Fruit fly (Drosophila melanogaster) whole organism, embryonic: ENCODE data around the gene CG34034.

ENCODE experiments used
- Bteb2 ChIP-seq: fragments of 200-800 bp; sonication (Bioruptor generic); optimal IDR thresholded peaks from 2 replicates; lab custom pipeline; 2016; ENCODE audit warnings: missing biosample characterization, missing genetic modification characterization
- CG11456 ChIP-seq: fragments of 200-800 bp; sonication (Bioruptor generic); IDR thresholded peaks from 3 replicates; pipeline ENCODE4 v1.3.6; 2022; ENCODE audit warnings: missing biosample characterization, missing genetic modification characterization
- CG12104 ChIP-seq: fragments of 200-800 bp; sonication (Bioruptor generic); optimal IDR thresholded peaks from 3 replicates; lab custom pipeline; 2016; ENCODE audit warnings: missing biosample characterization, missing genetic modification characterization
- CG12942 ChIP-seq: fragments of 200-800 bp; sonication (Bioruptor generic); optimal IDR thresholded peaks from 3 replicates; lab custom pipeline; 2016; ENCODE audit warnings: missing biosample characterization, missing genetic modification characterization
- CG13424 ChIP-seq: fragments of 200-800 bp; sonication (Bioruptor generic); optimal IDR thresholded peaks from 2 replicates; lab custom pipeline; 2019; ENCODE audit warnings: missing biosample characterization, mild to moderate bottlenecking, missing genetic modification characterization, moderate library complexity
- CG13624 ChIP-seq: fragments of 200-800 bp; sonication (Bioruptor generic); optimal IDR thresholded peaks from 2 replicates; lab custom pipeline; 2016; ENCODE audit warnings: missing biosample characterization, missing genetic modification characterization
- CG15011 ChIP-seq: fragments of 200-800 bp; sonication (Bioruptor generic); optimal IDR thresholded peaks from 3 replicates; lab custom pipeline; 2018; ENCODE audit warnings: missing biosample characterization, mild to moderate bottlenecking, missing genetic modification characterization
- CG17361 ChIP-seq: fragments of 200-800 bp; sonication (Bioruptor generic); IDR thresholded peaks from 3 replicates; pipeline ENCODE4 v1.3.6; 2022; ENCODE audit warnings: missing biosample characterization, missing genetic modification characterization
- CG17912 ChIP-seq: fragments of 200-800 bp; sonication (Bioruptor generic); optimal IDR thresholded peaks from 2 replicates; lab custom pipeline; 2018; ENCODE audit warnings: missing biosample characterization, mild to moderate bottlenecking, missing genetic modification characterization
- CG1792 ChIP-seq: fragments of 200-800 bp; sonication (Bioruptor generic); optimal IDR thresholded peaks from 2 replicates; lab custom pipeline; 2016; ENCODE audit warnings: missing biosample characterization, missing genetic modification characterization
- CG2202 ChIP-seq: fragments of 200-800 bp; sonication (Bioruptor generic); optimal IDR thresholded peaks from 2 replicates; lab custom pipeline; 2018; ENCODE audit warnings: missing biosample characterization, mild to moderate bottlenecking, missing genetic modification characterization
- CG2678 ChIP-seq: fragments of 200-800 bp; sonication (Bioruptor generic); optimal IDR thresholded peaks from 3 replicates; lab custom pipeline; 2019; ENCODE audit warnings: missing biosample characterization, mild to moderate bottlenecking, missing genetic modification characterization, moderate library complexity
- CG2875 ChIP-seq: fragments of 200-800 bp; sonication (Bioruptor generic); optimal IDR thresholded peaks from 2 replicates; lab custom pipeline; 2017; ENCODE audit warnings: missing biosample characterization, mild to moderate bottlenecking, missing genetic modification characterization, missing genetic modification reagents
- CG4424 ChIP-seq: fragments of 200-800 bp; sonication (Bioruptor generic); optimal IDR thresholded peaks from 3 replicates; lab custom pipeline; 2016; ENCODE audit warnings: missing biosample characterization, missing genetic modification characterization
- CG6791 ChIP-seq: fragments of 200-800 bp; sonication (Bioruptor generic); IDR thresholded peaks from 3 replicates; pipeline ENCODE4 v1.3.6; 2022; ENCODE audit warnings: missing biosample characterization, missing genetic modification characterization; ENCODE audit not compliant: partially characterized antibody
- CG6813 ChIP-seq: fragments of 200-800 bp; sonication (Bioruptor generic); optimal IDR thresholded peaks from 2 replicates; lab custom pipeline; 2017; ENCODE audit warnings: missing biosample characterization, missing genetic modification characterization, mild to moderate bottlenecking, moderate library complexity, missing genetic modification reagents
- CG8089 ChIP-seq: fragments of 200-800 bp; sonication (Bioruptor generic); optimal IDR thresholded peaks from 3 replicates; lab custom pipeline; 2016; ENCODE audit warnings: missing biosample characterization, missing genetic modification characterization
- CG8281 ChIP-seq: fragments of 200-800 bp; sonication (Bioruptor generic); optimal IDR thresholded peaks from 2 replicates; lab custom pipeline; 2018; ENCODE audit warnings: missing biosample characterization, mild to moderate bottlenecking, missing genetic modification characterization, moderate library complexity
- CG8359 ChIP-seq: fragments of 200-800 bp; sonication (Bioruptor generic); optimal IDR thresholded peaks from 2 replicates; lab custom pipeline; 2017; ENCODE audit warnings: missing biosample characterization, mild to moderate bottlenecking, missing genetic modification characterization, borderline replicate concordance
- CG9932 ChIP-seq: fragments of 200-800 bp; sonication (Bioruptor generic); IDR thresholded peaks from 2 replicates; pipeline ENCODE4 v1.3.6; 2022; ENCODE audit warnings: missing biosample characterization, missing genetic modification characterization
- D19A ChIP-seq: fragments of 200-800 bp; optimal IDR thresholded peaks from 3 replicates; lab custom pipeline; 2019; ENCODE audit warnings: missing biosample characterization, mild to moderate bottlenecking, missing genetic modification characterization, moderate library complexity
- Doc2 ChIP-seq: fragments of 200-800 bp; sonication (Bioruptor generic); IDR thresholded peaks from 2 replicates; pipeline ENCODE4 v1.3.6; 2022; ENCODE audit warnings: missing biosample characterization, missing genetic modification characterization
- E2f1 ChIP-seq: fragments of 200-800 bp; sonication (Bioruptor generic); IDR thresholded peaks from 2 replicates; pipeline ENCODE4 v1.3.6; 2022; ENCODE audit warnings: missing biosample characterization, missing genetic modification characterization
- Ets65A ChIP-seq: fragments of 200-800 bp; sonication (Bioruptor generic); peaks from one replicate; lab custom pipeline; 2016; ENCODE audit warnings: missing biosample characterization, missing genetic modification characterization
- Gug ChIP-seq: fragments of 200-800 bp; sonication (Bioruptor generic); IDR thresholded peaks from 4 replicates; pipeline ENCODE4 v1.3.6; 2022; ENCODE audit warnings: missing biosample characterization, missing genetic modification characterization
- H15 ChIP-seq: fragments of 200-800 bp; sonication (Bioruptor generic); IDR thresholded peaks from 3 replicates; pipeline ENCODE4 v1.3.6; 2022; ENCODE audit warnings: missing biosample characterization, missing genetic modification characterization
- HHEX ChIP-seq: fragments of 200-800 bp; sonication (Bioruptor generic); optimal IDR thresholded peaks from 3 replicates; lab custom pipeline; 2017; ENCODE audit warnings: missing biosample characterization, mild to moderate bottlenecking, missing genetic modification characterization, missing genetic modification reagents
- MBD-R2 ChIP-seq: fragments of 200-800 bp; sonication (Bioruptor generic); IDR thresholded peaks from 2 replicates; pipeline ENCODE4 v1.3.6; 2022; ENCODE audit warnings: missing biosample characterization, missing genetic modification characterization
- NFAT ChIP-seq: fragments of 200-800 bp; sonication (Bioruptor generic); IDR thresholded peaks from 2 replicates; pipeline ENCODE4 v1.3.6; 2022; ENCODE audit warnings: missing biosample characterization, missing genetic modification characterization
- Ravus ChIP-seq: fragments of 200-800 bp; sonication (Bioruptor generic); IDR thresholded peaks from 2 replicates; pipeline ENCODE4 v1.3.6; 2022; ENCODE audit warnings: missing biosample characterization, missing genetic modification characterization
- Sox100B ChIP-seq: fragments of 200-800 bp; sonication (Bioruptor generic); optimal IDR thresholded peaks from 3 replicates; lab custom pipeline; 2018; ENCODE audit warnings: missing biosample characterization, mild to moderate bottlenecking, missing genetic modification characterization
- Spps ChIP-seq: fragments of 200-800 bp; sonication (Bioruptor generic); optimal IDR thresholded peaks from 2 replicates; lab custom pipeline; 2018; ENCODE audit warnings: missing biosample characterization, mild to moderate bottlenecking, missing genetic modification characterization
- ara ChIP-seq: fragments of 200-800 bp; sonication (Bioruptor generic); IDR thresholded peaks from 2 replicates; pipeline ENCODE4 v1.3.6; 2022; ENCODE audit warnings: missing biosample characterization, missing genetic modification characterization
- chinmo ChIP-seq: fragments of 200-800 bp; sonication (Bioruptor generic); IDR thresholded peaks from 4 replicates; pipeline ENCODE4 v1.3.6; 2022; ENCODE audit warnings: missing biosample characterization, missing genetic modification characterization; ENCODE audit not compliant: partially characterized antibody
- disco-r ChIP-seq: fragments of 200-800 bp; sonication (Bioruptor generic); optimal IDR thresholded peaks from 2 replicates; lab custom pipeline; 2016; ENCODE audit warnings: missing biosample characterization, missing genetic modification characterization
- dpn ChIP-seq, 2 experiments: fragments of 200-800 bp; sonication (Bioruptor generic); optimal IDR thresholded peaks; 3 replicates each; lab custom pipeline; 2016; ENCODE audit warnings: missing biosample characterization in 2 of 2, missing genetic modification characterization in 2 of 2
- emc ChIP-seq: fragments of 200-800 bp; sonication (Bioruptor generic); optimal IDR thresholded peaks from 2 replicates; lab custom pipeline; 2016; ENCODE audit warnings: missing biosample characterization, missing genetic modification characterization
- fd102C ChIP-seq: fragments of 200-800 bp; sonication (Bioruptor generic); optimal IDR thresholded peaks from 2 replicates; lab custom pipeline; 2018; ENCODE audit warnings: missing biosample characterization, mild to moderate bottlenecking, missing genetic modification characterization, moderate library complexity
- gfzf ChIP-seq: fragments of 200-800 bp; sonication (Bioruptor generic); optimal IDR thresholded peaks from 2 replicates; lab custom pipeline; 2016; ENCODE audit warnings: missing biosample characterization, mild to moderate bottlenecking, missing genetic modification characterization, moderate library complexity
- kah ChIP-seq: fragments of 200-800 bp; sonication (Bioruptor generic); optimal IDR thresholded peaks from 2 replicates; lab custom pipeline; 2018; ENCODE audit warnings: missing biosample characterization, mild to moderate bottlenecking, missing genetic modification characterization
- lab ChIP-seq: fragments of 200-800 bp; sonication (Bioruptor generic); optimal IDR thresholded peaks from 3 replicates; lab custom pipeline; 2017; ENCODE audit warnings: missing biosample characterization, missing genetic modification characterization, mild to moderate bottlenecking, moderate library complexity, missing genetic modification reagents
- lbe ChIP-seq: fragments of 200-800 bp; sonication (Bioruptor generic); optimal IDR thresholded peaks from 2 replicates; lab custom pipeline; 2016; ENCODE audit warnings: missing biosample characterization, mild to moderate bottlenecking, missing genetic modification characterization
- otp ChIP-seq: fragments of 200-800 bp; sonication (Bioruptor generic); IDR thresholded peaks from 3 replicates; pipeline ENCODE4, ENCODE4 v1.3.6; 2022; ENCODE audit warnings: missing biosample characterization, missing genetic modification characterization
- prd ChIP-seq, 3 experiments: fragments of >200 bp in 2 of 3; fragments of 200-800 bp in 1 of 3; sonication (Bioruptor generic) in 1 of 3; optimal IDR thresholded peaks in 2 of 3; IDR thresholded peaks in 1 of 3; 2 replicates in 2 of 3; 3 replicates in 1 of 3; pipeline versions ENCODE4 v1.3.6 to Lab custom; 2017 to 2022; ENCODE audit warnings: missing biosample characterization in 1 of 3, missing genetic modification characterization in 1 of 3
- run ChIP-seq: fragments of 200-800 bp; sonication (Bioruptor generic); optimal IDR thresholded peaks from 3 replicates; lab custom pipeline; 2018; ENCODE audit warnings: missing biosample characterization, mild to moderate bottlenecking, missing genetic modification characterization
- sisA ChIP-seq: fragments of 200-800 bp; sonication (Bioruptor generic); IDR thresholded peaks from 2 replicates; pipeline ENCODE4 v1.3.6; 2022; ENCODE audit warnings: missing biosample characterization, missing genetic modification characterization
- stc ChIP-seq: fragments of 200-800 bp; sonication (Bioruptor generic); IDR thresholded peaks from 2 replicates; pipeline ENCODE4 v1.3.6; 2022; ENCODE audit warnings: missing biosample characterization, missing genetic modification characterization
- stwl ChIP-seq: fragments of 200-800 bp; sonication (Bioruptor generic); optimal IDR thresholded peaks from 3 replicates; lab custom pipeline; 2018; ENCODE audit warnings: missing biosample characterization, mild to moderate bottlenecking, missing genetic modification characterization, moderate library complexity
- tap ChIP-seq: fragments of 200-800 bp; optimal IDR thresholded peaks from 3 replicates; lab custom pipeline; 2019; ENCODE audit warnings: missing biosample characterization, mild to moderate bottlenecking, missing genetic modification characterization, moderate library complexity
- tll ChIP-seq, 2 experiments: fragments of 200-800 bp in 1 of 2; fragments of >200 bp in 1 of 2; sonication (Bioruptor generic) in 1 of 2; optimal IDR thresholded peaks; 2 replicates each; lab custom pipeline; 2017 to 2019; ENCODE audit warnings: missing biosample characterization in 2 of 2, missing genetic modification characterization in 2 of 2, mild to moderate bottlenecking in 1 of 2, moderate library complexity in 1 of 2
- zen ChIP-seq: fragments of 200-800 bp; sonication (Bioruptor generic); optimal IDR thresholded peaks from 3 replicates; lab custom pipeline; 2018; ENCODE audit warnings: missing biosample characterization, mild to moderate bottlenecking, missing genetic modification characterization, moderate library complexity

CG34034 gene

DNA sequence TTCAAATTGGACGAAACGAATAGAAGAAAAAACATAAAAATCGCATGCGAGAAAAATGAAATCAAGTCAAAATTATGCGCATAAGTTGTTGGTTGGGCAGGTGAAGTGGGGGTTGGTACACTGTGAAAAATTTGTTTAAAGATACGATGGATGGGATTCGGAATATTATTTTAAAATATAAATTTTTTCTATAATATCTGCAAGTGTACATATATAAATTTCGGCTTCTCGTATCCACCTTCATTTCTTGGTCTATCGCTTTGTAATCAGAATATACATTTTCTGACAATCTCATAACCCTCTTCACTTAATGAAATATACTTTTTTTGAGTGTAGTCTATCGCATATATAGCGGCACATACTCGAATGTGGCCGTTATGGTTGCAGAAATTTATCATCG, 35.6 kb downstream of the CG34034 start (continued):
- TF ChIP-seq otp (GFP tag; lab: Robert Waterston, UW), result no peak
- TF ChIP-seq CG17912 (GFP tag; lab: Kevin White, UChicago), result no peak
- no peak for TF ChIP-seq CG12104
- no peak for TF ChIP-seq tap (tag; lab: Kevin White, UChicago)
- no peak for TF ChIP-seq stc (GFP tag; lab: Robert Waterston, UW)
- TF ChIP-seq D19A (tag; lab: Kevin White, UChicago), result peak; percentile 6
- TF ChIP-seq Sox100B (GFP tag; lab: Kevin White, UChicago), result no peak
- no peak for TF ChIP-seq Bteb2
- no peak for TF ChIP-seq Gug (GFP tag; lab: Robert Waterston, UW)
- no peak for TF ChIP-seq Spps (tag; lab: Kevin White, UChicago)
- TF ChIP-seq emc (GFP tag; lab: Kevin White, UChicago), result no peak
- TF ChIP-seq CG13624, result no peak
- peak; percentile 38; the same call in 1 of the 2 replicates for TF ChIP-seq E2f1 (GFP tag; lab: Robert Waterston, UW)
- no peak for TF ChIP-seq CG11456 (GFP tag; lab: Robert Waterston, UW)
- no peak for TF ChIP-seq fd102C (GFP tag; lab: Kevin White, UChicago)
- TF ChIP-seq Doc2 (GFP tag; lab: Robert Waterston, UW), result no peak
- no peak for TF ChIP-seq Ets65A
- TF ChIP-seq CG13424 (tag; lab: Kevin White, UChicago), result peak; percentile 32
- 0 out of 3 replicates have a peak, but pooled peaks have one; percentile 25 for TF ChIP-seq CG17361 (GFP tag; lab: Robert Waterston, UW)
- TF ChIP-seq chinmo, result no peak
- no peak for TF ChIP-seq run (tag; lab: Kevin White, UChicago)
- no peak for TF ChIP-seq HHEX (GFP tag; lab: Kevin White, UChicago)
- no peak for TF ChIP-seq Ravus (GFP tag; lab: Robert Waterston, UW)
- TF ChIP-seq CG4424 (GFP tag; lab: Kevin White, UChicago), result peak; percentile 5
- TF ChIP-seq CG8359 (GFP tag; lab: Kevin White, UChicago), result no peak
- no peak for TF ChIP-seq kah (GFP tag; lab: Kevin White, UChicago)
- TF ChIP-seq CG2678 (tag; lab: Kevin White, UChicago), result peak; percentile 32
- no peak for TF ChIP-seq tll (GFP tag; optimal IDR thresholded peaks at IDR 0.05; lab: Kevin White, UChicago)
- no peak for TF ChIP-seq CG2875 (GFP tag; lab: Kevin White, UChicago)
- TF ChIP-seq zen (tag; lab: Kevin White, UChicago), result no peak
- no peak for TF ChIP-seq sisA
- no peak for TF ChIP-seq CG2202
- TF ChIP-seq CG1792 (GFP tag; lab: Kevin White, UChicago), result no peak
- no peak for TF ChIP-seq MBD-R2 (GFP tag; lab: Robert Waterston, UW)
- no peak for TF ChIP-seq prd (optimal IDR thresholded peaks at IDR 0.05; lab: Kevin White, UChicago)
- no peak; the same call in 2 of the 3 replicates for TF ChIP-seq prd (GFP tag; IDR thresholded peaks at IDR 0.05; lab: Robert Waterston, UW)
- peak in 1 of 2 experiments; percentile 6 for TF ChIP-seq dpn (GFP tag; optimal IDR thresholded peaks at IDR 0.05; lab: Kevin White, UChicago)
- no peak for TF ChIP-seq CG12942 (GFP tag; lab: Kevin White, UChicago)
- TF ChIP-seq CG9932 (GFP tag; lab: Robert Waterston, UW), result no peak
- TF ChIP-seq CG15011 (GFP tag; lab: Kevin White, UChicago), result no peak
- no peak for TF ChIP-seq NFAT
- no peak for TF ChIP-seq CG8281 (tag; lab: Kevin White, UChicago)
- TF ChIP-seq ara (GFP tag; lab: Robert Waterston, UW), result no peak
- TF ChIP-seq CG6813 (GFP tag; lab: Kevin White, UChicago), result no peak
- TF ChIP-seq lab (GFP tag; lab: Kevin White, UChicago), result peak; percentile 46
- no peak; the same call in 2 of the 3 replicates for TF ChIP-seq CG6791
- no peak for TF ChIP-seq H15 (GFP tag; lab: Robert Waterston, UW)
- TF ChIP-seq CG8089 (GFP tag; lab: Kevin White, UChicago), result no peak
- no peak for TF ChIP-seq disco-r (GFP tag; lab: Kevin White, UChicago)
- no peak for TF ChIP-seq stwl
- TF ChIP-seq lbe (GFP tag; lab: Kevin White, UChicago), result no peak
- TF ChIP-seq gfzf (GFP tag; lab: Kevin White, UChicago), result no peak
